Worm (Caenorhabditis elegans): ENCODE data around the gene B0035.15.

DNA sequence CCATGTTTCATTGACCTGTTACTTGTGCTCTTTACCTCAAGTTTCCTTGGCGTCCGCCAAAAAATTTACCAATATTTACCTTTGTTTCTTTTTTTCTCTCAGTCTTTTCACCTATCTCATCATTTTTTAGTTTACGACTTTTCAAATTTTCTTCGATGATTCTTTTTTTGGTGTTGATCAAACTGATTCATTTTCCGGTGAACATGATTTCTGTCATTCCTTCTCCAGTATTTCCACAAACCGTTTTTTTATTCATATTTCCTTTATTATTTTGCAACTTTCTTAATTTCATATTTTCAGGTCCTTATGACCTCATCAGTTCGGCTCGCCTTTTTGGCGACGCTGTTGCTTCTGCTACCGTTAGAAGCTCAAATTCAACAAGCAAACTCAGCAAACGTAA is 10.5 kb downstream of the B0035.15 start, which contains the start of gene F54D1.6:
- TF ChIP-seq nhr-237 (tag; optimal IDR thresholded peaks at IDR 0.05), result no peak
- TF ChIP-seq nhr-11 (tag; optimal IDR thresholded peaks at IDR 0.05), result no peak
- no peak for TF ChIP-seq snpc-4 (tag; optimal IDR thresholded peaks at IDR 0.05)
- TF ChIP-seq unc-55 (GFP tag; optimal IDR thresholded peaks at IDR 0.05), result no peak
- no peak for TF ChIP-seq nhr-12 (tag; optimal IDR thresholded peaks at IDR 0.05)

Measured in whole organism, L2 larva.